Worm (Caenorhabditis elegans) whole organism, late embryonic: Measurements from ENCODE around the gene eel-1.

ENCODE experiments used
- ceh-9 ChIP-seq: sonication (generic microtip); optimal IDR thresholded peaks from 2 replicates; lab custom pipeline; 2016; ENCODE audit warnings: mild to moderate bottlenecking, missing genetic modification characterization, inconsistent platforms, missing compliant biosample characterization
- fkh-10 ChIP-seq: fragments of 150-350 bp; optimal IDR thresholded peaks from 2 replicates; lab custom pipeline; 2014; ENCODE audit warnings: missing biosample characterization, missing genetic modification reagents, missing genetic modification characterization
- rnt-1 ChIP-seq: sonication (generic microtip); optimal IDR thresholded peaks from 2 replicates; lab custom pipeline; 2016; ENCODE audit warnings: missing genetic modification characterization, missing compliant biosample characterization
- tbx-7 ChIP-seq: sonication (generic microtip); optimal IDR thresholded peaks from 2 replicates; lab custom pipeline; 2016; ENCODE audit warnings: missing genotype, missing genetic modification characterization, missing compliant biosample characterization

DNA sequence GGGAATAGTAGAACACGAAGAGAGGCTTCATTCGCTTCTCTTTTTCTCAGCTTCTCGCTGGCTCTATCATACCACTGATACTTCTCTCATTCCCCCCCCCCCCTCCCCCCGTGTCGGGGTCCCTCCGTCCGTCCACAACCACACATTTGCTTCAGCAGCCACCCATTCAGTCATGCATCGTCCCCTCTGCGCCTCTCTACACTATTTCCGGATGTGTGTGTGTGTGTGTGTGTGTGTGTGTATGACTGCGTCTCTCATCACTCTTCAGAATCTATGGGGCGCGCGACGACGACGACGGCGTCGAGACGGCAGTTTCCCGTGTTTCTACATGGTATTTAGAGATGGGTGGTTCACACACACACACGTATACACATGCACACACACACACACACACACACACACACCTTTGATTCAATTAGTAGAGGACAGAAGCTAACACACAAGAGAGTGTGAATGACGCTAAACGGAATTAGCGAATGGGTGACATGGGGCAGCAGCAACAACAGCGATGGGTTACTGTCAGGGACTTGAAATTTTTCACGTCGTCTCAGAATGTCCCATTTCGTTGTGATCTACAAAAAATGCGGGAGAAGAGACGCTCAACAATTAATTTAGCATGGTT, 56.5 kb downstream of the eel-1 start:
- no peak for TF ChIP-seq rnt-1 (tag; lab: Kevin White, UChicago)
- TF ChIP-seq fkh-10 (GFP tag; lab: Kevin White, UChicago), result no peak
- TF ChIP-seq tbx-7 (tag; lab: Kevin White, UChicago), result no peak
- TF ChIP-seq ceh-9 (tag; lab: Kevin White, UChicago), result no peak
